Worm (Caenorhabditis elegans) whole organism, mixed stage, embryonic: ENCODE measurements around the gene fbxa-71.

Experiments used
- M03D4.4 ChIP-seq: sonication (generic microtip); optimal IDR thresholded peaks from 2 replicates; lab custom pipeline; 2017; ENCODE audit warnings: mild to moderate bottlenecking, missing genetic modification characterization, missing compliant biosample characterization
- bed-3 ChIP-seq: fragments of 200-800 bp; sonication (Bioruptor generic); optimal IDR thresholded peaks from 3 replicates; lab custom pipeline; 2018; ENCODE audit warnings: mild to moderate bottlenecking, missing genetic modification characterization, moderate library complexity, missing compliant biosample characterization
- blmp-1 ChIP-seq: fragments of 150-350 bp; optimal IDR thresholded peaks from 2 replicates; lab custom pipeline; 2014; ENCODE audit warnings: missing biosample characterization, missing genetic modification characterization
- ceh-39 ChIP-seq: fragments of 150-350 bp; optimal IDR thresholded peaks from 2 replicates; lab custom pipeline; 2014; ENCODE audit warnings: missing biosample characterization, missing genetic modification characterization
- ceh-43 ChIP-seq: fragments of 200-800 bp; sonication (Bioruptor generic); optimal IDR thresholded peaks from 2 replicates; lab custom pipeline; 2018; ENCODE audit warnings: mild to moderate bottlenecking, missing genetic modification characterization, moderate library complexity, missing compliant biosample characterization
- ceh-83 ChIP-seq: fragments of 200-800 bp; sonication (Bioruptor generic); optimal IDR thresholded peaks from 2 replicates; lab custom pipeline; 2018; ENCODE audit warnings: mild to moderate bottlenecking, missing genetic modification characterization, missing compliant biosample characterization
- ces-1 ChIP-seq: fragments of 150-350 bp; optimal IDR thresholded peaks from 2 replicates; lab custom pipeline; 2014; ENCODE audit warnings: missing biosample characterization, missing genetic modification reagents, missing genetic modification characterization
- cnd-1 ChIP-seq: fragments of 200-800 bp; sonication (Bioruptor generic); optimal IDR thresholded peaks from 2 replicates; lab custom pipeline; 2018; ENCODE audit warnings: mild to moderate bottlenecking, missing genetic modification characterization, missing compliant biosample characterization
- drap-1 ChIP-seq: fragments of 200-800 bp; sonication (Bioruptor generic); optimal IDR thresholded peaks from 3 replicates; lab custom pipeline; 2018; ENCODE audit warnings: mild to moderate bottlenecking, missing genetic modification characterization, missing compliant biosample characterization
- elt-1 ChIP-seq: sonication (generic microtip); optimal IDR thresholded peaks from 2 replicates; lab custom pipeline; 2017; ENCODE audit warnings: missing genetic modification characterization, mild to moderate bottlenecking, missing compliant biosample characterization, antibody characterized with exemption, moderate library complexity, borderline replicate concordance; ENCODE audit not compliant: insufficient read depth
- elt-3 ChIP-seq: fragments of 150-350 bp; optimal IDR thresholded peaks from 2 replicates; lab custom pipeline; 2014; ENCODE audit warnings: missing biosample characterization, missing genetic modification characterization
- flh-1 ChIP-seq: fragments of 200-800 bp; sonication (Bioruptor generic); optimal IDR thresholded peaks from 2 replicates; lab custom pipeline; 2018; ENCODE audit warnings: mild to moderate bottlenecking, missing genetic modification characterization, moderate library complexity, missing compliant biosample characterization
- ham-2 ChIP-seq: fragments of 200-800 bp; sonication (Bioruptor generic); optimal IDR thresholded peaks from 2 replicates; lab custom pipeline; 2018; ENCODE audit warnings: mild to moderate bottlenecking, missing genetic modification characterization, missing compliant biosample characterization
- hlh-1 ChIP-seq: fragments of 150-350 bp; optimal IDR thresholded peaks from 2 replicates; lab custom pipeline; 2014; ENCODE audit warnings: missing biosample characterization, missing genetic modification reagents, missing genetic modification characterization
- lin-13 ChIP-seq: fragments of 150-350 bp; optimal IDR thresholded peaks from 2 replicates; lab custom pipeline; 2014; ENCODE audit warnings: missing biosample characterization, missing genetic modification characterization
- lin-32 ChIP-seq: fragments of 200-800 bp; sonication (Bioruptor generic); optimal IDR thresholded peaks from 2 replicates; lab custom pipeline; 2018; ENCODE audit warnings: mild to moderate bottlenecking, missing genetic modification characterization, missing compliant biosample characterization
- lsy-2 ChIP-seq: fragments of 150-350 bp; optimal IDR thresholded peaks from 2 replicates; lab custom pipeline; 2014; ENCODE audit warnings: missing biosample characterization, missing genetic modification characterization
- mab-5 ChIP-seq: fragments of 150-350 bp; optimal IDR thresholded peaks from 2 replicates; lab custom pipeline; 2014; ENCODE audit warnings: missing biosample characterization, missing genetic modification characterization
- mep-1 ChIP-seq: fragments of 150-350 bp; optimal IDR thresholded peaks from 2 replicates; lab custom pipeline; 2017; ENCODE audit warnings: missing biosample characterization, missing genetic modification reagents, missing genetic modification characterization, inconsistent platforms
- nhr-12 ChIP-seq: fragments of 150-350 bp; optimal IDR thresholded peaks from 2 replicates; lab custom pipeline; 2014; ENCODE audit warnings: missing biosample characterization, missing genetic modification characterization
- nhr-2 ChIP-seq: fragments of 150-350 bp; optimal IDR thresholded peaks from 2 replicates; lab custom pipeline; 2014; ENCODE audit warnings: missing biosample characterization, missing genetic modification characterization
- nhr-237 ChIP-seq: fragments of 150-350 bp; optimal IDR thresholded peaks from 2 replicates; lab custom pipeline; 2014; ENCODE audit warnings: missing biosample characterization, missing genetic modification characterization
- pha-4 ChIP-seq: fragments of 150-350 bp; optimal IDR thresholded peaks from 2 replicates; lab custom pipeline; 2018; ENCODE audit warnings: missing biosample characterization, missing genetic modification reagents, missing genetic modification characterization
- sem-2 ChIP-seq: fragments of 200-800 bp; sonication (Bioruptor generic); optimal IDR thresholded peaks from 2 replicates; lab custom pipeline; 2018; ENCODE audit warnings: mild to moderate bottlenecking, missing genetic modification characterization, missing compliant biosample characterization
- snpc-4 ChIP-seq: fragments of 150-350 bp; optimal IDR thresholded peaks from 2 replicates; lab custom pipeline; 2014; ENCODE audit warnings: missing biosample characterization, missing genetic modification characterization
- sptf-1 ChIP-seq: sonication (generic microtip); optimal IDR thresholded peaks from 2 replicates; lab custom pipeline; 2017; ENCODE audit warnings: mild to moderate bottlenecking, missing genetic modification characterization, moderate library complexity, missing compliant biosample characterization
- tbx-8 ChIP-seq: fragments of 200-800 bp; sonication (Bioruptor generic); optimal IDR thresholded peaks from 2 replicates; lab custom pipeline; 2018; ENCODE audit warnings: mild to moderate bottlenecking, missing genetic modification characterization, moderate library complexity, missing compliant biosample characterization
- unc-120 ChIP-seq: sonication (generic microtip); optimal IDR thresholded peaks from 2 replicates; lab custom pipeline; 2017; ENCODE audit warnings: missing genetic modification characterization, missing compliant biosample characterization; ENCODE audit not compliant: poor library complexity, severe bottlenecking
- unc-39 ChIP-seq: fragments of 150-350 bp; optimal IDR thresholded peaks from 2 replicates; lab custom pipeline; 2014; ENCODE audit warnings: missing biosample characterization, missing genetic modification characterization
- unc-62 ChIP-seq: fragments of 150-350 bp; optimal IDR thresholded peaks from 2 replicates; lab custom pipeline; 2014; ENCODE audit warnings: missing biosample characterization, missing genetic modification reagents, missing genetic modification characterization
- ztf-11 ChIP-seq: fragments of 150-350 bp; optimal IDR thresholded peaks from 2 replicates; lab custom pipeline; 2014; ENCODE audit warnings: missing biosample characterization, missing genetic modification characterization

fbxa-71 gene

ce11 chrIII:2240471-2240870 is 15.2 kb upstream of the fbxa-71 start, which contains the start of gene srz-56:
srz-56 (plus strand) TSS chrIII:2240771.
- TF ChIP-seq elt-1 (tag; lab: Kevin White, UChicago), result no peak
- TF ChIP-seq ham-2 (GFP tag; lab: Kevin White, UChicago), result no peak
- no peak for TF ChIP-seq ceh-83 (GFP tag; lab: Kevin White, UChicago)
- no peak for TF ChIP-seq cnd-1 (tag; lab: Kevin White, UChicago)
- no peak for TF ChIP-seq drap-1 (GFP tag; lab: Kevin White, UChicago)
- TF ChIP-seq unc-62 (GFP tag; lab: Kevin White, UChicago), result no peak
- TF ChIP-seq mab-5, result no peak
- no peak for TF ChIP-seq sem-2 (GFP tag; lab: Kevin White, UChicago)

- TF ChIP-seq ces-1 (GFP tag; lab: Kevin White, UChicago) (no peak), blmp-1 (no peak), ceh-83 (GFP tag; lab: Kevin White, UChicago) (no peak), nhr-12 (no peak), flh-1 (GFP tag; lab: Kevin White, UChicago) (no peak), hlh-1 (tag; lab: Kevin White, UChicago) (no peak), unc-39 (tag; lab: Kevin White, UChicago) (no peak), ceh-39 (tag; lab: Kevin White, UChicago) (no peak), lsy-2 (no peak), M03D4.4 (tag; lab: Kevin White, UChicago) (no peak)
Measured at ce11 chrIII:2243617-2244016, 12.0 kb upstream of the fbxa-71 start.

- TF ChIP-seq unc-120 (tag; lab: Kevin White, UChicago) (no peak), pha-4 (tag; lab: Kevin White, UChicago) (no peak), sptf-1 (tag; lab: Kevin White, UChicago) (no peak), elt-1 (tag; lab: Kevin White, UChicago) (no peak), ceh-39 (tag; lab: Kevin White, UChicago) (no peak), nhr-12 (no peak), nhr-237 (tag; lab: Kevin White, UChicago) (no peak), drap-1 (GFP tag; lab: Kevin White, UChicago) (no peak), elt-3 (tag; lab: Kevin White, UChicago) (no peak), ham-2 (GFP tag; lab: Kevin White, UChicago) (no peak), ceh-43 (GFP tag; lab: Kevin White, UChicago) (no peak), ces-1 (GFP tag; lab: Kevin White, UChicago) (no peak), ztf-11 (tag; lab: Kevin White, UChicago) (no peak), lin-32 (GFP tag; lab: Kevin White, UChicago) (no peak), sem-2 (GFP tag; lab: Kevin White, UChicago) (no peak), tbx-8 (GFP tag; lab: Kevin White, UChicago) (no peak), lin-13 (no peak), hlh-1 (tag; lab: Kevin White, UChicago) (no peak), snpc-4 (tag; lab: Kevin White, UChicago) (no peak), cnd-1 (tag; lab: Kevin White, UChicago) (no peak)
Measured at ce11 chrIII:2245727-2246126, 9.9 kb upstream of the fbxa-71 start, which contains the start of gene srd-67. srd-67 (minus strand) TSS chrIII:2245827.

- TF ChIP-seq ceh-83 (GFP tag; lab: Kevin White, UChicago) (no peak), nhr-237 (tag; lab: Kevin White, UChicago) (no peak), nhr-2 (tag; lab: Kevin White, UChicago) (no peak), mep-1 (no peak), hlh-1 (tag; lab: Kevin White, UChicago) (no peak), elt-1 (tag; lab: Kevin White, UChicago) (no peak), sptf-1 (tag; lab: Kevin White, UChicago) (no peak), snpc-4 (tag; lab: Kevin White, UChicago) (no peak), elt-3 (tag; lab: Kevin White, UChicago) (no peak), ztf-11 (tag; lab: Kevin White, UChicago) (no peak), bed-3 (GFP tag; lab: Kevin White, UChicago) (no peak), sem-2 (GFP tag; lab: Kevin White, UChicago) (no peak), lin-13 (no peak), unc-62 (GFP tag; lab: Kevin White, UChicago) (no peak), ces-1 (GFP tag; lab: Kevin White, UChicago) (no peak), ham-2 (GFP tag; lab: Kevin White, UChicago) (no peak), ceh-39 (tag; lab: Kevin White, UChicago) (no peak), pha-4 (tag; lab: Kevin White, UChicago) (no peak)
Measured at ce11 chrIII:2251348-2251747, 4.3 kb upstream of the fbxa-71 start, which contains the start of gene fbxa-7. fbxa-7 (minus strand) TSS chrIII:2251448.
